Worm (Caenorhabditis elegans) whole organism, L1 larva: ENCODE measurements around the gene nhr-138.

Experiments
- mdl-1 ChIP-seq, 2 experiments: fragments of 150-350 bp; optimal IDR thresholded peaks; 2 replicates each; lab custom pipeline; 2014 to 2017; ENCODE audit warnings: missing biosample characterization in 2 of 2, missing genetic modification characterization in 2 of 2, inconsistent platforms in 1 of 2
- nhr-11 ChIP-seq: fragments of 150-350 bp; optimal IDR thresholded peaks from 2 replicates; lab custom pipeline; 2014; ENCODE audit warnings: missing biosample characterization, missing genetic modification characterization

- TF ChIP-seq mdl-1 (tag; optimal IDR thresholded peaks at IDR 0.05; lab: Kevin White, UChicago) (no peak), nhr-11 (tag; lab: Kevin White, UChicago) (no peak)
Observed at ce11 chrIV:9757425-9757740, 32.3 kb downstream of the nhr-138 start, which contains the start of gene nhr-97.
